Fruit fly (Drosophila melanogaster) whole organism, embryonic: ENCODE results near the gene CG14015.

ENCODE experiments used
- Bdp1 ChIP-seq: fragments of 200-800 bp; sonication (Bioruptor generic); optimal IDR thresholded peaks from 3 replicates; lab custom pipeline; 2016; ENCODE audit warnings: missing biosample characterization, missing genetic modification characterization
- CG1024 ChIP-seq: fragments of 200-800 bp; sonication (Bioruptor generic); IDR thresholded peaks from 2 replicates; pipeline ENCODE4 v1.3.6; 2022; ENCODE audit warnings: missing biosample characterization, missing genetic modification characterization
- CG10267 ChIP-seq: fragments of 200-800 bp; sonication (Bioruptor generic); optimal IDR thresholded peaks from 2 replicates; lab custom pipeline; 2018; ENCODE audit warnings: missing biosample characterization, mild to moderate bottlenecking, missing genetic modification characterization, moderate library complexity
- CG10321 ChIP-seq: fragments of 200-800 bp; sonication (Bioruptor generic); IDR thresholded peaks from 2 replicates; pipeline ENCODE4 v1.3.6; 2022; ENCODE audit warnings: missing biosample characterization, missing genetic modification characterization
- CG11398 ChIP-seq: fragments of 200-800 bp; sonication (Bioruptor generic); optimal IDR thresholded peaks from 2 replicates; lab custom pipeline; 2016; ENCODE audit warnings: missing biosample characterization, missing genetic modification characterization
- CG15011 ChIP-seq: fragments of 200-800 bp; sonication (Bioruptor generic); optimal IDR thresholded peaks from 3 replicates; lab custom pipeline; 2018; ENCODE audit warnings: missing biosample characterization, mild to moderate bottlenecking, missing genetic modification characterization
- CG17186 ChIP-seq: fragments of 200-800 bp; sonication (Bioruptor generic); optimal IDR thresholded peaks from 3 replicates; lab custom pipeline; 2017; ENCODE audit warnings: missing biosample characterization, missing genetic modification reagents, missing genetic modification characterization
- CG18619 ChIP-seq: fragments of 200-800 bp; sonication (Bioruptor generic); optimal IDR thresholded peaks from 3 replicates; lab custom pipeline; 2017; ENCODE audit warnings: missing biosample characterization, mild to moderate bottlenecking, missing genetic modification characterization
- CG2889 ChIP-seq: fragments of 200-800 bp; sonication (Bioruptor generic); IDR thresholded peaks from 3 replicates; pipeline ENCODE4 v1.3.6; 2022; ENCODE audit warnings: missing biosample characterization, missing genetic modification characterization
- CG32767 ChIP-seq: fragments of 200-800 bp; sonication (Bioruptor generic); IDR thresholded peaks from 2 replicates; pipeline ENCODE4 v1.3.6; 2022; ENCODE audit warnings: missing biosample characterization, missing genetic modification characterization
- CG3281 ChIP-seq: fragments of 200-800 bp; sonication (Bioruptor generic); optimal IDR thresholded peaks from 3 replicates; lab custom pipeline; 2017; ENCODE audit warnings: missing biosample characterization, mild to moderate bottlenecking, missing genetic modification characterization
- CG34224 ChIP-seq: fragments of 200-800 bp; sonication (Bioruptor generic); IDR thresholded peaks from 3 replicates; pipeline ENCODE4 v1.3.6; 2022; ENCODE audit warnings: missing biosample characterization, missing genetic modification characterization; ENCODE audit not compliant: partially characterized antibody
- CG4854 ChIP-seq: fragments of 200-800 bp; sonication (Bioruptor generic); optimal IDR thresholded peaks from 2 replicates; lab custom pipeline; 2016; ENCODE audit warnings: missing biosample characterization, missing genetic modification characterization, inconsistent platforms
- CG5245 ChIP-seq: fragments of 200-800 bp; sonication (Bioruptor generic); optimal IDR thresholded peaks from 3 replicates; lab custom pipeline; 2016; ENCODE audit warnings: missing biosample characterization, missing genetic modification characterization
- CG6765 ChIP-seq: fragments of 200-800 bp; sonication (Bioruptor generic); optimal IDR thresholded peaks from 3 replicates; lab custom pipeline; 2017; ENCODE audit warnings: missing biosample characterization, mild to moderate bottlenecking, missing genetic modification characterization
- CG7786 ChIP-seq: fragments of 200-800 bp; sonication (Bioruptor generic); optimal IDR thresholded peaks from 2 replicates; lab custom pipeline; 2016; ENCODE audit warnings: missing biosample characterization, missing genetic modification characterization
- CG8290 ChIP-seq, 3 experiments: fragments of 200-800 bp; sonication (Bioruptor generic); optimal IDR thresholded peaks; 2 replicates each; lab custom pipeline; 2016 to 2019; ENCODE audit warnings: missing biosample characterization in 3 of 3, missing genetic modification characterization in 3 of 3, mild to moderate bottlenecking in 2 of 3, moderate library complexity in 1 of 3
- CG8924 ChIP-seq: fragments of 200-800 bp; optimal IDR thresholded peaks from 3 replicates; lab custom pipeline; 2019; ENCODE audit warnings: missing biosample characterization, mild to moderate bottlenecking, missing genetic modification characterization, moderate library complexity
- CG8944 ChIP-seq: fragments of 200-800 bp; sonication (Bioruptor generic); optimal IDR thresholded peaks from 3 replicates; lab custom pipeline; 2016; ENCODE audit warnings: missing biosample characterization, missing genetic modification characterization
- CoRest ChIP-seq: fragments of 200-800 bp; sonication (Bioruptor generic); optimal IDR thresholded peaks from 3 replicates; lab custom pipeline; 2018; ENCODE audit warnings: missing biosample characterization, mild to moderate bottlenecking, missing genetic modification characterization, moderate library complexity
- Dad ChIP-seq: fragments of 200-800 bp; sonication (Bioruptor generic); optimal IDR thresholded peaks from 3 replicates; lab custom pipeline; 2016; ENCODE audit warnings: missing biosample characterization, missing genetic modification characterization
- E2f1 ChIP-seq: fragments of 200-800 bp; sonication (Bioruptor generic); IDR thresholded peaks from 2 replicates; pipeline ENCODE4 v1.3.6; 2022; ENCODE audit warnings: missing biosample characterization, missing genetic modification characterization
- HHEX ChIP-seq: fragments of 200-800 bp; sonication (Bioruptor generic); optimal IDR thresholded peaks from 3 replicates; lab custom pipeline; 2017; ENCODE audit warnings: missing biosample characterization, mild to moderate bottlenecking, missing genetic modification characterization, missing genetic modification reagents
- Hmx ChIP-seq: fragments of 200-800 bp; sonication (Bioruptor generic); optimal IDR thresholded peaks from 2 replicates; lab custom pipeline; 2016; ENCODE audit warnings: missing biosample characterization, missing genetic modification characterization
- Kr ChIP-seq: fragments of 200-800 bp; sonication (Bioruptor generic); optimal IDR thresholded peaks from 2 replicates; lab custom pipeline; 2017; ENCODE audit warnings: missing biosample characterization, mild to moderate bottlenecking, missing genetic modification characterization
- Myb ChIP-seq: fragments of 200-800 bp; sonication (Bioruptor generic); optimal IDR thresholded peaks from 2 replicates; lab custom pipeline; 2016; ENCODE audit warnings: missing biosample characterization, missing genetic modification characterization
- bcd ChIP-seq: fragments of 200-800 bp; sonication (Bioruptor generic); optimal IDR thresholded peaks from 2 replicates; lab custom pipeline; 2017; ENCODE audit warnings: missing biosample characterization, mild to moderate bottlenecking, missing genetic modification characterization
- eyg ChIP-seq: fragments of 200-800 bp; sonication (Bioruptor generic); optimal IDR thresholded peaks from 3 replicates; lab custom pipeline; 2016; ENCODE audit warnings: missing biosample characterization, missing genetic modification characterization
- gem ChIP-seq: fragments of 200-800 bp; sonication (Bioruptor generic); optimal IDR thresholded peaks from 2 replicates; lab custom pipeline; 2019; ENCODE audit warnings: missing biosample characterization, mild to moderate bottlenecking, missing genetic modification characterization, moderate library complexity
- gt ChIP-seq: fragments of 200-800 bp; sonication (Bioruptor generic); IDR thresholded peaks from 2 replicates; pipeline ENCODE4 v1.3.6; 2022; ENCODE audit warnings: missing biosample characterization, missing genetic modification characterization
- ham ChIP-seq: fragments of 200-800 bp; sonication (Bioruptor generic); IDR thresholded peaks from 2 replicates; pipeline ENCODE4 v1.3.6; 2022; ENCODE audit warnings: missing biosample characterization, missing genetic modification characterization
- jigr1 ChIP-seq: fragments of 200-800 bp; sonication (Bioruptor generic); IDR thresholded peaks from 3 replicates; pipeline ENCODE4 v1.3.6; 2022; ENCODE audit warnings: missing biosample characterization, missing genetic modification characterization
- jumu ChIP-seq: fragments of 200-800 bp; sonication (Bioruptor generic); optimal IDR thresholded peaks from 3 replicates; lab custom pipeline; 2016; ENCODE audit warnings: missing biosample characterization, missing genetic modification characterization
- ken ChIP-seq: fragments of 200-800 bp; sonication (Bioruptor generic); IDR thresholded peaks from 3 replicates; pipeline ENCODE4 v1.3.6; 2022; ENCODE audit warnings: missing biosample characterization, missing genetic modification characterization
- lola ChIP-seq, 3 experiments: fragments of >200 bp in 2 of 3; fragments of 200-800 bp in 1 of 3; sonication (Bioruptor generic) in 1 of 3; optimal IDR thresholded peaks; 2 replicates each; lab custom pipeline; 2017 to 2019; ENCODE audit warnings: missing biosample characterization in 3 of 3, missing genetic modification characterization in 3 of 3, mild to moderate bottlenecking in 1 of 3, moderate library complexity in 1 of 3
- mam ChIP-seq: fragments of 200-800 bp; sonication (Bioruptor generic); optimal IDR thresholded peaks from 3 replicates; lab custom pipeline; 2016; ENCODE audit warnings: missing biosample characterization, missing genetic modification characterization
- nerfin-1 ChIP-seq: fragments of 200-800 bp; sonication (Bioruptor generic); optimal IDR thresholded peaks from 3 replicates; lab custom pipeline; 2019; ENCODE audit warnings: missing biosample characterization, mild to moderate bottlenecking, missing genetic modification characterization, moderate library complexity
- phol ChIP-seq: fragments of 200-800 bp; sonication (Bioruptor generic); optimal IDR thresholded peaks from 3 replicates; lab custom pipeline; 2018; ENCODE audit warnings: missing biosample characterization, mild to moderate bottlenecking, missing genetic modification characterization, moderate library complexity
- pnt ChIP-seq: fragments of 200-800 bp; sonication (Bioruptor generic); optimal IDR thresholded peaks from 3 replicates; lab custom pipeline; 2016; ENCODE audit warnings: missing biosample characterization, missing genetic modification characterization
- pzg ChIP-seq: fragments of 200-800 bp; sonication (Bioruptor generic); optimal IDR thresholded peaks from 3 replicates; lab custom pipeline; 2018; ENCODE audit warnings: missing biosample characterization, mild to moderate bottlenecking, missing genetic modification characterization, moderate library complexity
- rib ChIP-seq: fragments of 200-800 bp; sonication (Bioruptor generic); IDR thresholded peaks from 2 replicates; pipeline ENCODE4 v1.3.6; 2022; ENCODE audit warnings: missing biosample characterization, missing genetic modification characterization
- tgo ChIP-seq: fragments of 200-800 bp; sonication (Bioruptor generic); IDR thresholded peaks from 3 replicates; pipeline ENCODE4 v1.3.6; 2022; ENCODE audit warnings: missing biosample characterization, missing genetic modification characterization
- toy ChIP-seq: fragments of 200-800 bp; sonication (Bioruptor generic); IDR thresholded peaks from 2 replicates; pipeline ENCODE4 v1.3.6; 2022; ENCODE audit warnings: missing biosample characterization, missing genetic modification characterization
- unc-4 ChIP-seq: fragments of 200-800 bp; sonication (Bioruptor generic); IDR thresholded peaks from 2 replicates; pipeline ENCODE4 v1.3.6; 2022; ENCODE audit warnings: missing biosample characterization, missing genetic modification characterization; ENCODE audit not compliant: partially characterized antibody
- vfl ChIP-seq: fragments of 200-800 bp; sonication (Bioruptor generic); optimal IDR thresholded peaks from 2 replicates; lab custom pipeline; 2016; ENCODE audit warnings: missing biosample characterization, missing genetic modification characterization
- vvl ChIP-seq: fragments of 200-800 bp; sonication (Bioruptor generic); IDR thresholded peaks from 2 replicates; pipeline ENCODE4 v1.3.6; 2022; ENCODE audit warnings: missing biosample characterization, missing genetic modification characterization
- wek ChIP-seq: fragments of 200-800 bp; sonication (Bioruptor generic); optimal IDR thresholded peaks from 3 replicates; lab custom pipeline; 2018; ENCODE audit warnings: missing biosample characterization, mild to moderate bottlenecking, missing genetic modification characterization, moderate library complexity
- zen2 ChIP-seq: fragments of 200-800 bp; sonication (Bioruptor generic); IDR thresholded peaks from 3 replicates; pipeline ENCODE4 v1.3.6; 2022; ENCODE audit warnings: missing biosample characterization, missing genetic modification characterization; ENCODE audit not compliant: partially characterized antibody

CG14015 gene

dm6 chr2L:5546518-5547287 is 7.7 kb upstream of the CG14015 start, which contains the start of gene Oscillin (continued):
- peak; percentile 13 for TF ChIP-seq Dad (GFP tag; lab: Kevin White, UChicago)
- TF ChIP-seq toy: 0 out of 2 replicates have a peak, but pooled peaks have one; percentile 38
- no peak for TF ChIP-seq gt
- peak; percentile 85 for TF ChIP-seq CoRest (tag; lab: Kevin White, UChicago)
- no peak for TF ChIP-seq vfl (GFP tag; lab: Kevin White, UChicago)
- TF ChIP-seq nerfin-1: peak; percentile 85
- peak; percentile 80 for TF ChIP-seq bcd (GFP tag; lab: Kevin White, UChicago)
- no peak for TF ChIP-seq CG10321 (GFP tag; lab: Robert Waterston, UW)
- no peak for TF ChIP-seq CG7786 (GFP tag; lab: Kevin White, UChicago)
- peak; percentile 49 for TF ChIP-seq CG18619 (GFP tag; lab: Kevin White, UChicago)
- no peak for TF ChIP-seq CG17186 (GFP tag; lab: Kevin White, UChicago)
- TF ChIP-seq rib: peak; percentile 45; the same call in 1 of the 2 replicates
- no peak for TF ChIP-seq Myb (GFP tag; lab: Kevin White, UChicago)
- peak; percentile 41 for TF ChIP-seq mam (GFP tag; lab: Kevin White, UChicago)
- no peak for TF ChIP-seq Kr (GFP tag; lab: Kevin White, UChicago)
- peak; percentile 66 for TF ChIP-seq CG15011 (GFP tag; lab: Kevin White, UChicago)
- TF ChIP-seq jigr1: 0 out of 3 replicates have a peak, but pooled peaks have one; percentile 26
- peak; percentile 12 for TF ChIP-seq CG11398 (GFP tag; lab: Kevin White, UChicago)
- no peak for TF ChIP-seq CG2889
- peak; percentile 48 for TF ChIP-seq CG4854 (GFP tag; lab: Kevin White, UChicago)
- TF ChIP-seq vvl: peak; percentile 94
- TF ChIP-seq HHEX: peak; percentile 86
- peak; percentile 56 for TF ChIP-seq CG1024
- TF ChIP-seq zen2: peak; percentile 89
- TF ChIP-seq phol: peak; percentile 89
- TF ChIP-seq CG32767 (GFP tag; lab: Robert Waterston, UW): peak; percentile 78
- peak; percentile 88 for TF ChIP-seq tgo (GFP tag; lab: Robert Waterston, UW)
- no peak for TF ChIP-seq pnt (GFP tag; lab: Kevin White, UChicago)
- peak; percentile 84 for TF ChIP-seq CG8924 (tag; lab: Kevin White, UChicago)
- peak; percentile 58 for TF ChIP-seq gem (tag; lab: Kevin White, UChicago)
- peak; percentile 56 for TF ChIP-seq Hmx (GFP tag; lab: Kevin White, UChicago)
- peak; percentile 45; the same call in 2 of the 3 replicates for TF ChIP-seq CG34224
- TF ChIP-seq CG10267: peak; percentile 83
- TF ChIP-seq Bdp1 (GFP tag; lab: Kevin White, UChicago): no peak
- peak; percentile 80 for TF ChIP-seq CG3281 (GFP tag; lab: Kevin White, UChicago)
- TF ChIP-seq jumu (GFP tag; lab: Kevin White, UChicago): no peak
- peak; percentile 41 for TF ChIP-seq CG8290 (GFP tag; optimal IDR thresholded peaks at IDR 0.05; lab: Kevin White, UChicago)
- peak in 1 of 2 experiments; percentile 5 for TF ChIP-seq CG8290 (tag; optimal IDR thresholded peaks at IDR 0.05; lab: Kevin White, UChicago)
- peak; percentile 79 for TF ChIP-seq E2f1
- TF ChIP-seq unc-4 (GFP tag; lab: Robert Waterston, UW): 0 out of 2 replicates have a peak, but pooled peaks have one; percentile 43
- no peak for TF ChIP-seq pzg (GFP tag; lab: Kevin White, UChicago)
- no peak for TF ChIP-seq CG8944
- peak; percentile 68; the same call in 2 of the 3 replicates for TF ChIP-seq ken (GFP tag; lab: Robert Waterston, UW)
- peak; percentile 67 for TF ChIP-seq CG5245 (GFP tag; lab: Kevin White, UChicago)
- peak; percentile 62 for TF ChIP-seq CG6765 (GFP tag; lab: Kevin White, UChicago)
- TF ChIP-seq lola (GFP tag; optimal IDR thresholded peaks at IDR 0.05; lab: Kevin White, UChicago): peak in 1 of 3 experiments; percentile 87
- no peak for TF ChIP-seq eyg (GFP tag; lab: Kevin White, UChicago)
- no peak for TF ChIP-seq ham (GFP tag; lab: Robert Waterston, UW)
- TF ChIP-seq wek (GFP tag; lab: Kevin White, UChicago): no peak
